Fruit fly (Drosophila melanogaster) whole organism, wandering third instar larva: ENCODE measurements around the gene f.
A peak's percentile ranks its signal among the peaks of the same experiment; 100 is the strongest.

ENCODE experiments used
- Abd-B ChIP-seq: fragments of >200 bp; optimal IDR thresholded peaks from 2 replicates; lab custom pipeline; 2017; ENCODE audit warnings: missing biosample characterization, missing genetic modification characterization
- CG32264 ChIP-seq: fragments of 200-800 bp; sonication (Bioruptor generic); optimal IDR thresholded peaks from 2 replicates; lab custom pipeline; 2016; ENCODE audit warnings: missing biosample characterization, missing genetic modification characterization
- CG9705 ChIP-seq: fragments of 200-800 bp; sonication (Bioruptor generic); optimal IDR thresholded peaks from 2 replicates; lab custom pipeline; 2018; ENCODE audit warnings: missing biosample characterization, mild to moderate bottlenecking, missing genetic modification characterization
- CrebA ChIP-seq: fragments of 200-800 bp; sonication (Bioruptor generic); optimal IDR thresholded peaks from 2 replicates; lab custom pipeline; 2016; ENCODE audit warnings: missing biosample characterization, mild to moderate bottlenecking, missing genetic modification characterization, borderline replicate concordance
- Dfd ChIP-seq: fragments of >200 bp; optimal IDR thresholded peaks from 2 replicates; lab custom pipeline; 2017; ENCODE audit warnings: missing biosample characterization, missing genetic modification characterization
- Dif ChIP-seq: fragments of 200-275, 200-300 bp; sonication (Bioruptor generic); optimal IDR thresholded peaks from 2 replicates; lab custom pipeline; 2018; ENCODE audit warnings: missing biosample characterization, missing genetic modification characterization; ENCODE audit not compliant: partially characterized antibody
- GATAd ChIP-seq: sonication (Bioruptor generic); optimal IDR thresholded peaks from 2 replicates; lab custom pipeline; 2016; ENCODE audit warnings: missing biosample characterization, missing genetic modification characterization
- HLH106 ChIP-seq: fragments of 200-800 bp; optimal IDR thresholded peaks from 3 replicates; lab custom pipeline; 2019; ENCODE audit warnings: missing biosample characterization, mild to moderate bottlenecking, missing genetic modification characterization, moderate library complexity
- Hnf4 ChIP-seq: fragments of 200-800 bp; sonication (Bioruptor generic); optimal IDR thresholded peaks from 2 replicates; lab custom pipeline; 2016; ENCODE audit warnings: missing biosample characterization, mild to moderate bottlenecking, missing genetic modification characterization
- Hr78 ChIP-seq: fragments of >200 bp; optimal IDR thresholded peaks from 2 replicates; lab custom pipeline; 2017; ENCODE audit warnings: missing biosample characterization, missing genetic modification characterization
- Hr83 ChIP-seq: fragments of 200-300 bp; sonication (Bioruptor generic); optimal IDR thresholded peaks from 2 replicates; lab custom pipeline; 2016; ENCODE audit warnings: missing biosample characterization, mild to moderate bottlenecking, missing genetic modification characterization, moderate library complexity; ENCODE audit not compliant: poor library complexity, severe bottlenecking
- Jra ChIP-seq: sonication (Bioruptor generic); optimal IDR thresholded peaks from 2 replicates; lab custom pipeline; 2016; ENCODE audit warnings: missing biosample characterization, missing genetic modification characterization
- Mio ChIP-seq: sonication (Bioruptor generic); optimal IDR thresholded peaks from 2 replicates; lab custom pipeline; 2016; ENCODE audit warnings: missing biosample characterization, missing genetic modification characterization
- Myc ChIP-seq: fragments of >200 bp; optimal IDR thresholded peaks from 2 replicates; lab custom pipeline; 2017
- N ChIP-seq: fragments of >200 bp; optimal IDR thresholded peaks from 2 replicates; lab custom pipeline; 2018; ENCODE audit warnings: missing biosample characterization, missing external identifiers, missing genetic modification characterization
- OdsH ChIP-seq: fragments of 200-800 bp; sonication (Bioruptor generic); optimal IDR thresholded peaks from 2 replicates; lab custom pipeline; 2016; ENCODE audit warnings: missing biosample characterization, mild to moderate bottlenecking, missing genetic modification characterization
- Rel ChIP-seq, 2 experiments: fragments of 200-800 bp; sonication (Bioruptor generic) in 1 of 2; optimal IDR thresholded peaks; 2 replicates in 1 of 2; 3 replicates in 1 of 2; lab custom pipeline; 2016 to 2019; ENCODE audit warnings: mild to moderate bottlenecking in 2 of 2, missing biosample characterization in 2 of 2, missing genetic modification characterization in 2 of 2, moderate library complexity in 1 of 2
- Sp1 ChIP-seq: fragments of 200-800 bp; sonication (Bioruptor generic); optimal IDR thresholded peaks from 3 replicates; lab custom pipeline; 2019; ENCODE audit warnings: missing biosample characterization, mild to moderate bottlenecking, missing genetic modification characterization, moderate library complexity
- Vsx2 ChIP-seq: fragments of 200-300, 225-300 bp; sonication (Bioruptor generic); optimal IDR thresholded peaks from 2 replicates; lab custom pipeline; 2018; ENCODE audit warnings: missing biosample characterization, missing genetic modification characterization; ENCODE audit not compliant: partially characterized antibody
- br ChIP-seq: fragments of 200-800 bp; sonication (Bioruptor generic); optimal IDR thresholded peaks from 2 replicates; lab custom pipeline; 2016; ENCODE audit warnings: missing biosample characterization, missing genetic modification characterization
- brk ChIP-seq: fragments of 200-800 bp; sonication (Bioruptor generic); optimal IDR thresholded peaks from 2 replicates; lab custom pipeline; 2016; ENCODE audit warnings: missing biosample characterization, mild to moderate bottlenecking, missing genetic modification characterization
- dl ChIP-seq, 2 experiments: fragments of 175-275, 200-275 bp in 1 of 2; fragments of 200-275 bp in 1 of 2; sonication (Bioruptor generic); optimal IDR thresholded peaks; lab custom pipeline; 2018; ENCODE audit warnings: mild to moderate bottlenecking in 2 of 2, missing biosample characterization in 2 of 2, missing genetic modification characterization in 2 of 2, moderate library complexity in 2 of 2; ENCODE audit not compliant: partially characterized antibody in 2 of 2, insufficient read depth in 1 of 2
- dmrt93B ChIP-seq: fragments of 200-800 bp; sonication (Bioruptor generic); optimal IDR thresholded peaks from 2 replicates; lab custom pipeline; 2018; ENCODE audit warnings: missing biosample characterization, mild to moderate bottlenecking, missing genetic modification characterization
- dsf ChIP-seq: sonication (Bioruptor generic); optimal IDR thresholded peaks from 2 replicates; lab custom pipeline; 2016; ENCODE audit warnings: missing biosample characterization, missing genetic modification characterization, borderline replicate concordance
- ey ChIP-seq: fragments of 200-800 bp; sonication (Bioruptor generic); optimal IDR thresholded peaks from 2 replicates; lab custom pipeline; 2016; ENCODE audit warnings: missing biosample characterization, missing genetic modification characterization
- foxo ChIP-seq, 2 experiments: fragments of 200-800 bp; sonication (Bioruptor generic); optimal IDR thresholded peaks; 2 replicates in 1 of 2; 3 replicates in 1 of 2; lab custom pipeline; 2016 to 2017; ENCODE audit warnings: missing biosample characterization in 2 of 2, missing genetic modification characterization in 2 of 2
- fru ChIP-seq: fragments of 200-800 bp; sonication (Bioruptor generic); optimal IDR thresholded peaks from 3 replicates; lab custom pipeline; 2016; ENCODE audit warnings: missing biosample characterization, mild to moderate bottlenecking, missing genetic modification characterization
- h ChIP-seq: fragments of 200-800 bp; sonication (Bioruptor generic); optimal IDR thresholded peaks from 3 replicates; lab custom pipeline; 2016; ENCODE audit warnings: missing biosample characterization, mild to moderate bottlenecking, missing genetic modification characterization
- jim ChIP-seq: fragments of 175-275, 200-325 bp; sonication (Bioruptor generic); optimal IDR thresholded peaks from 2 replicates; lab custom pipeline; 2016; ENCODE audit warnings: missing biosample characterization, mild to moderate bottlenecking, missing genetic modification characterization
- lola ChIP-seq: fragments of >200 bp; optimal IDR thresholded peaks from 2 replicates; lab custom pipeline; 2017; ENCODE audit warnings: missing biosample characterization, missing genetic modification characterization
- pan ChIP-seq: fragments of >200 bp; optimal IDR thresholded peaks from 2 replicates; lab custom pipeline; 2017
- psq ChIP-seq: fragments of 200-800 bp; sonication (Bioruptor generic); optimal IDR thresholded peaks from 3 replicates; lab custom pipeline; 2017; ENCODE audit warnings: missing biosample characterization, mild to moderate bottlenecking, missing genetic modification characterization, moderate library complexity
- rgr ChIP-seq: fragments of 200-800 bp; sonication (Bioruptor generic); optimal IDR thresholded peaks from 3 replicates; lab custom pipeline; 2016; ENCODE audit warnings: missing biosample characterization, mild to moderate bottlenecking, missing genetic modification characterization
- sage ChIP-seq: fragments of 200-800 bp; sonication (Bioruptor generic); optimal IDR thresholded peaks from 2 replicates; lab custom pipeline; 2016; ENCODE audit warnings: missing biosample characterization, mild to moderate bottlenecking, missing genetic modification characterization
- sv ChIP-seq: fragments of 200-800 bp; sonication (Bioruptor generic); optimal IDR thresholded peaks from 3 replicates; lab custom pipeline; 2016; ENCODE audit warnings: missing biosample characterization, missing genetic modification characterization
- tai ChIP-seq: sonication (Bioruptor generic); optimal IDR thresholded peaks from 2 replicates; lab custom pipeline; 2016; ENCODE audit warnings: missing biosample characterization, missing genetic modification characterization
- usp ChIP-seq: fragments of >200 bp; optimal IDR thresholded peaks from 2 replicates; lab custom pipeline; 2017; ENCODE audit warnings: missing biosample characterization, missing genetic modification characterization
- woc ChIP-seq: sonication (Bioruptor generic); optimal IDR thresholded peaks from 2 replicates; lab custom pipeline; 2016; ENCODE audit warnings: missing biosample characterization, mild to moderate bottlenecking, missing genetic modification characterization

The f gene

DNA sequence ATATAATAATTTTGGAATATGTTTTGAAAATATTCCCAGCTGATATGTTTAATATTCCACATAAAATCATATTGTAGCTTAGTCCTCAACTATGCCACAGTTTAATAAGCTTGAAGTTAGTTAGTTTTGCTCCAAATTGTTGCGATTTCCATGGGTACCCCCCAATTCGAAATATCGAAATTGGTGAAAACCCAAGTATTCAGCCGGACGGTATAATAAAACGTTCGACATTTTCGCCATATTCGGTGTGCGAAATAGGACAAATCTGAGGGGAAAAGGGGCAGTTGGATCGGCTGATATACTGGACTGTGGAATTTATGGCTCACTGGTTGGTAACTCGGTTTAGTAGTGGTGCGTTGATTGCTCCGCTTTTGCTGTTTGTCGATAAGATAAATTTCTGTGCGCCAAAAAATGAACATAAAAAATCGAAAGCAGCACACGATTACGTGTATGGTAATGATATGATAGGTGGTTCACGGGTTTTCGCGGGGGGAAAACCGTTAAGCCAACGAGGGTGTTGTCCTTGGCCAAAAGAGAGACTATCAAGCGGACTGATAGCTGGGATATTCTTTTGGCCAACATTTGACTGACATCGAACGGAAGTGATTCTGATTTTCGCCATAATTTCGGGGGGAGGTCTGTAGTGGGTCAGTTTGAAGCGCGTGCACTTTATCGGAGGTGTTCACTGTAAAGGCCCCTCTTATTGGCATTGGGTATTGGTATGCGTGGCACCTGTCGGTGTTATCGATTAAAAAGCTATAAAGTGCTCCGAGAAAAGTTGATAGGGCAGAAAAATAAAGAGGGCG, 57.6 kb downstream of the f start (continued):
- TF ChIP-seq woc (GFP tag; lab: Kevin White, UChicago) (no peak), Hnf4 (GFP tag; lab: Kevin White, UChicago) (no peak), N (no peak)

DNA sequence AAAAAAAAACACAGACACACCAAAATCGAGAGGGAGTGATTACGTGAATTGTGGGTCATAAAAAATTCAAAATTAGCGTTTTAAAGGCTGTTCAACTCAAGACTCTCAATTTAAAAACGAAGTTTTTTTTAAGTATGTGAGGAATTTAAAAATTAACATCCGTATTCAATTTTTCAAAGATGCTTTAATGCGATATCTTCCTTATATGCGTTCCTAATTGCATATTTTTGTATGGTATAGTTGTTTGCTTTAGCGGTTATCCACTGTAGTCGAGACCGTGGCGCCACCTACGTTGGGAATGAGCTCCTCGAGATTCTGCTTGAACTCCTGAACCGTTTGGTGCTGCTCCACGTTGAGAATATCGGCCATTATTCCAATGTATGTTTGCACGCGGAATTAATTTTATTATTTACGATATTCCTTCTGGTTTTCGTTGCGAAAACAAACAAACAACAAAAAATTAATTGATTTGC, 58.3 kb downstream of the f start:
- TF ChIP-seq foxo (GFP tag; optimal IDR thresholded peaks at IDR 0.05; lab: Kevin White, UChicago) (peak in 1 of 2 experiments; percentile 31), lola (GFP tag; lab: Kevin White, UChicago) (no peak), tai (GFP tag; lab: Kevin White, UChicago) (no peak), Myc (no peak), Abd-B (GFP tag; lab: Kevin White, UChicago) (no peak), woc (GFP tag; lab: Kevin White, UChicago) (no peak), jim (GFP tag; lab: Kevin White, UChicago) (no peak), brk (GFP tag; lab: Kevin White, UChicago) (no peak), ey (no peak), rgr (GFP tag; lab: Kevin White, UChicago) (peak; percentile 16), dmrt93B (GFP tag; lab: Kevin White, UChicago) (no peak)
- TF ChIP-seq, all 38 proteins: peak for 2

DNA sequence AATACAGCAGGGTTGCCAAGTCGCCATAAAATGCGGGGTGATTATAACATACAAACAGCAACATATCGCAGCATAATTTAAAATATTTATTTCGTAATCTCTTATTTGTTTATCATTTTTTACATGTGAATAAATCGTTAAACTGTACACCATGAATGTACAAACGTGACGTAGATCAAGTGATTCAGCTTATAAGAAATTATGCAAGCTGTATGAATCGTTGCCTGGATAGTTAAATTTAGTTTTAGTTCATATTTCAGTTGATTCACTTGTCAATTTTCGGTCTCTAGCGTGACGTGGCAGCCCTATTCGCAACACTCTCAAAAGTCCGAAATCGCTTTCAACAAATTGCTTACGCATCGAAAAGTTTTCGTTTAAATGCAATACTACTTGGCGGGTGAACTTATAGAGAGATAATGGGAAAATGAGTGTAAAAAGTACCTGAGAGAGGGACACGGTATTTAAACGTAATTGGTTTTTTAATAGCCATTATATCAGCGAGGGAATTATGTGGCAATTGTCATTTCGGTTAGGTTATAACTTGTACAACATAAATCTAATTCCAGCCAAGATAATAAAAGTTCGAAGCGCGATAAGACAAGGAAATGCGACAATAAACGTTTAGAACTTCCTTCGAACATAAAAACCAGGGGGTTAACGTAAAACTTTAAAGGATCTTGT, 59.4 kb downstream of the f start:
- peak; percentile 62 for TF ChIP-seq ey
- TF ChIP-seq Hnf4 (GFP tag; lab: Kevin White, UChicago), result peak; percentile 66
- peak; percentile 71 for TF ChIP-seq fru (GFP tag; lab: Kevin White, UChicago)
- no peak for TF ChIP-seq GATAd (GFP tag; lab: Kevin White, UChicago)
- no peak for TF ChIP-seq usp (GFP tag; lab: Kevin White, UChicago)
- no peak for TF ChIP-seq sv (GFP tag; lab: Kevin White, UChicago)
- TF ChIP-seq dmrt93B (GFP tag; lab: Kevin White, UChicago), result peak; percentile 45
- TF ChIP-seq pan (lab: Kevin White, UChicago), result no peak
- TF ChIP-seq Jra (GFP tag; lab: Kevin White, UChicago), result peak; percentile 15
- no peak for TF ChIP-seq Myc
- TF ChIP-seq CrebA (GFP tag; lab: Kevin White, UChicago), result no peak
- TF ChIP-seq sage (GFP tag; lab: Kevin White, UChicago), result peak; percentile 0
- TF ChIP-seq psq (GFP tag; lab: Kevin White, UChicago), result peak; percentile 47
- no peak for TF ChIP-seq woc (GFP tag; lab: Kevin White, UChicago)
- no peak for TF ChIP-seq Dif (GFP tag; lab: Kevin White, UChicago)
- no peak for TF ChIP-seq dl (GFP tag; optimal IDR thresholded peaks at IDR 0.05; lab: Kevin White, UChicago; ENCODE audit: insufficient read depth in 1 of 2, partially characterized antibody in 2 of 2)
- TF ChIP-seq Hr78 (GFP tag; lab: Kevin White, UChicago), result no peak
- peak; percentile 70 for TF ChIP-seq Sp1 (GFP tag; lab: Kevin White, UChicago)
- TF ChIP-seq h (GFP tag; lab: Kevin White, UChicago), result peak; percentile 75
- no peak for TF ChIP-seq N
- TF ChIP-seq Mio (GFP tag; lab: Kevin White, UChicago), result no peak
- peak; percentile 77 for TF ChIP-seq br (GFP tag; lab: Kevin White, UChicago)
- TF ChIP-seq rgr (GFP tag; lab: Kevin White, UChicago), result peak; percentile 75
- peak; percentile 30 for TF ChIP-seq CG32264
- no peak for TF ChIP-seq lola (GFP tag; lab: Kevin White, UChicago)
- peak; percentile 1 for TF ChIP-seq brk (GFP tag; lab: Kevin White, UChicago)
- TF ChIP-seq OdsH, result peak; percentile 50
- TF ChIP-seq Abd-B (GFP tag; lab: Kevin White, UChicago), result no peak
- no peak for TF ChIP-seq jim (GFP tag; lab: Kevin White, UChicago)
- no peak for TF ChIP-seq tai (GFP tag; lab: Kevin White, UChicago)
- no peak for TF ChIP-seq dsf (GFP tag; lab: Kevin White, UChicago)
- TF ChIP-seq CG9705, result peak; percentile 21
- TF ChIP-seq Vsx2 (GFP tag; lab: Kevin White, UChicago), result no peak
- TF ChIP-seq Dfd, result no peak
- TF ChIP-seq Hr83 (GFP tag; lab: Kevin White, UChicago), result no peak
- TF ChIP-seq HLH106 (tag; lab: Kevin White, UChicago), result peak; percentile 77
- TF ChIP-seq Rel (GFP tag; optimal IDR thresholded peaks at IDR 0.05; lab: Kevin White, UChicago), result no peak
- TF ChIP-seq Rel (tag; optimal IDR thresholded peaks at IDR 0.05; lab: Kevin White, UChicago), result peak; percentile 11
- TF ChIP-seq foxo (GFP tag; optimal IDR thresholded peaks at IDR 0.05; lab: Kevin White, UChicago), result peak; percentile 5 to 80
- TF ChIP-seq, all 38 proteins: peak for 18
